Worm (Caenorhabditis elegans): ENCODE measurements around the gene F33G12.3.

F33G12.3 gene

ce11 chrII:5033935-5034334 is at the start of gene F33G12.3:
TSS of gene F33G12.3 (minus strand) at chrII:5034035.
- TF ChIP-seq unc-62 (GFP tag; optimal IDR thresholded peaks at IDR 0.05) = no peak

- no peak for TF ChIP-seq unc-62 (GFP tag; optimal IDR thresholded peaks at IDR 0.05)
These were observed 49.5 kb upstream of the F33G12.3 start, which contains the start of gene C04G6.4 for ce11 chrII:5083341-5083740. TSS of gene C04G6.4 (minus strand) at chrII:5083441.

- TF ChIP-seq unc-62 (GFP tag; optimal IDR thresholded peaks at IDR 0.05) = no peak
These were observed 47.5 kb upstream of the F33G12.3 start, which contains the start of gene dsh-2 for ce11 chrII:5081124-5081913. TSS of gene dsh-2 (minus strand) at chrII:5081174.

ce11 chrII:5071265-5071664 is 37.4 kb upstream of the F33G12.3 start, which contains the start of gene C27A2.7:
TSS of gene C27A2.7 (minus strand) at chrII:5071365.
- no peak for TF ChIP-seq unc-62 (GFP tag; optimal IDR thresholded peaks at IDR 0.05)

ce11 chrII:5069525-5069924 is 35.7 kb upstream of the F33G12.3 start, which contains the start of gene idpb-2:
TSS of gene idpb-2 (minus strand) at chrII:5069625.
- no peak for TF ChIP-seq unc-62 (GFP tag; optimal IDR thresholded peaks at IDR 0.05)

DNA sequence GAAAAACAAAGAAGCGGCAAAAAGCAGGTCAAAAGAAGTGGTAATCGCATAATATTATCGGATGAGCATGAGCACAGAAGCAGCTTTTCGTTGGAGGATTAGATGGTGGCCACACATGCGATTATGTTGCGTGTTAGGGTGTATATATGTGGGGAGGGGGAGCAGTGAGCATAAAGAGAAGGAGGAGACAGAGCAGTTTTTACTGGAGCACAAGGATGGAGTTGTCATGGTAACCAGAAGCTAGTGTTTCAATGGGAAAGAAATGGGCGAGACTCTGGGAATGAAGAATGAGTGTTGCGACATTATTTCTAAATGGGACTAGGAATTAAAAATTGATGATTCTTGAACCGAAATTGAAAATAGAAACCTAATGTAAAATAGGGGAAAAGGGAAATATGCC is 34.1 kb upstream of the F33G12.3 start, which contains the start of gene C27A2.8:
Gene C27A2.8 (minus strand): TSS at position 117 of the 400 bp plus-strand sequence.
- TF ChIP-seq unc-62 (GFP tag; optimal IDR thresholded peaks at IDR 0.05) = no peak

ce11 chrII:5066967-5067366 is 33.1 kb upstream of the F33G12.3 start:
- no peak for TF ChIP-seq unc-62 (GFP tag; optimal IDR thresholded peaks at IDR 0.05)

DNA sequence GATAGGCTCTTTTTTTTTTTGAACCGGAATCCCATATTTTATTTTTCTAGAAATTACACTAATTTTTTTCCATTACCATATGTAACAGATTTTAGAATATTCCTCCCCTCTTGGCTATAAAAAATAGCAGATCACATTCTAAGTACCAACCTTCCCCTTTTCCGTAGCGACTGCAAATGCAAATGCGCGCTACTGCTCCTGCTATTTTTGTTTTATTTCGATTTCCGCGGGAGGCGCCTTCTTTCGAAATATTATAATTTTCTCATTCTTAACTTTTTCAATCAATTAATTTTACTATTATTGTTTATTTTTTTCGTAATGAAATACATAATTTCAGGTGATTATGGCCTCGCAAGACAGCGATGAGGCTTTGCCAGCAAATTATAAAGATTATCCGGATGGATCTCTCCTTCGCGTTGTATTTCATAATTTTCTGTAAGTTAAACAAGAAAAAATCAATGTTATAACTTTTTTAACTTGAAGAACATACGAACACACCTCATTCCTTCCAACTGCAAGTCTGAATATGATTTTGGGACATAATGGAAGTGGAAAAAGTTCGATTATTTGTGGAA is 28.0 kb upstream of the F33G12.3 start, which contains the start of gene smc-5:
Gene smc-5 (plus strand): TSS at position 332 of the 575 bp plus-strand sequence.
- no peak for TF ChIP-seq unc-62 (GFP tag; optimal IDR thresholded peaks at IDR 0.05)

DNA sequence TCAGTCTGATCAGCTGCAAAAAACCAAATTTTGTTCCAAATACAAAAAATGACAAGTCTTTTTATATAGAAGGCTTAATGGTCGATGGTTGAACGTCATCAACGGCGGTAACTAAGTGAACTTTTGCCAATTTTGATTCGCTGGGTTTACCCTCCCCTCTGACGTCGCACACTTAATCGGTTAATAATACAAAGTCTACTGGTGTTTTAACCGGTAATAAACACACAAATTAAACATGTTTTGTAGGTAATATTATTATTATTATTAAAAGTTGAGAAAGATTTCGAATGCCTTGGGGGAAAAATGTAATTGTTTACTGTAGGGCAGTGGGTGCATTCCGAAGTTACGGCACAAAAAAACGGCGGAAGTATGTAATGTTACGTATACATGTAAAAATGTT is 26.9 kb upstream of the F33G12.3 start, which contains the start of gene pho-12:
Gene pho-12 (minus strand): TSS at position 101 of the 400 bp plus-strand sequence.
- no peak for TF ChIP-seq unc-62 (GFP tag; optimal IDR thresholded peaks at IDR 0.05)

DNA sequence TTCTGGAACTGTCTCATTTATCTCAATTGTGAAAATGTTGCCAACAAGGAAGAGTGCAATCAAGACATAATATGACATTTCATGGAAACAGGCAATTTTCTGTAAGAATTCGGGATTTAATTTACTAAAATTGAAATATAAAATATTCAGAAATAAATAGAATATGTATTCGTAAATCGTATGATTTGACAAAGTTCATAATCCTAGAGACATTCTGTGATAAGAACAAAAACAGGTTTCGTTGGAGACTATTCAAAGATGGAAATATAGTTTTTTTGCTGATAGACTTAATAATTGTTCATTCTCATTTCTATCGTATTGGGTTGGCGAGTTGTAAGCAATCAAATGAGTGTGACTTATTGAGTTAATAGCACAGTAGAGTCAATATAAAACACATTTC is 24.2 kb upstream of the F33G12.3 start, which contains the start of gene C27A2.12:
Gene C27A2.12 (minus strand): TSS at position 101 of the 400 bp plus-strand sequence.
- no peak for TF ChIP-seq unc-62 (GFP tag; optimal IDR thresholded peaks at IDR 0.05)

ce11 chrII:5057315-5057714 is 23.5 kb upstream of the F33G12.3 start:
- TF ChIP-seq unc-62 (GFP tag; optimal IDR thresholded peaks at IDR 0.05) = no peak

- no peak for TF ChIP-seq unc-62 (GFP tag; optimal IDR thresholded peaks at IDR 0.05)
These were observed 22.4 kb upstream of the F33G12.3 start for ce11 chrII:5056254-5056653.

ce11 chrII:5055129-5055666 is 21.4 kb upstream of the F33G12.3 start, which contains the start of the genes ify-1 and rpl-22:
TSS of gene ify-1 (minus strand) at chrII:5055179.
TSS of gene rpl-22 (plus strand) at chrII:5055616.
- TF ChIP-seq unc-62 (GFP tag; optimal IDR thresholded peaks at IDR 0.05) = no peak

DNA sequence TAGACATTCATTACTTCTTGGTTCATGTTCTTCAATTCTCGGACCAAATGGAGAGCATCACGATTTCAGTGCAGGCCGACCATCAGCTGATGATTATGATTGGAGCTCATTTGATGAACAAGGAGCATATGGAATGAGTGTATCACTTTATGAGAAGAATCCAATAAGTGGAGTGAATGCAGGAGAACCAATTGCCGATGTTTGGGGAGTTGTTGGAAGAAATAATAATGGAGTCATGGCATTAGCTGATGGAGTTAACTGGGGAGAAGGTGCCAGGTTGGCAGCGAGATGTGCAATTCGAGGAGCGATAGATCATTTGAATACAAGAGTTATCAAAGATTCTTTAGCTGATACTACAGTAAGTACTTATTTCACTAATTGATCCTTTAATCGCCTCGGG is 16.9 kb upstream of the F33G12.3 start:
- TF ChIP-seq unc-62 (GFP tag; optimal IDR thresholded peaks at IDR 0.05) = no peak

ce11 chrII:5049865-5050342 is 16.1 kb upstream of the F33G12.3 start, which contains the start of gene F33G12.6:
TSS of gene F33G12.6 (plus strand) at chrII:5049915.
- no peak for TF ChIP-seq unc-62 (GFP tag; optimal IDR thresholded peaks at IDR 0.05)

ce11 chrII:5049249-5049648 is 15.4 kb upstream of the F33G12.3 start:
- no peak for TF ChIP-seq unc-62 (GFP tag; optimal IDR thresholded peaks at IDR 0.05)

Measured in whole organism, dauer.